Fruit fly (Drosophila melanogaster) whole organism, embryonic: ENCODE measurements around the gene Syt12.

Experiments used
- Bgb ChIP-seq: fragments of 200-800 bp; sonication (Bioruptor generic); IDR thresholded peaks from 2 replicates; pipeline ENCODE4 v1.3.6; 2022; ENCODE audit warnings: missing biosample characterization, missing genetic modification characterization; ENCODE audit not compliant: partially characterized antibody
- CG10147 ChIP-seq: fragments of 200-800 bp; sonication (Bioruptor generic); optimal IDR thresholded peaks from 2 replicates; lab custom pipeline; 2019; ENCODE audit warnings: missing biosample characterization, mild to moderate bottlenecking, missing genetic modification characterization, moderate library complexity
- CG10274 ChIP-seq: fragments of 200-800 bp; sonication (Bioruptor generic); optimal IDR thresholded peaks from 3 replicates; lab custom pipeline; 2017; ENCODE audit warnings: missing biosample characterization, mild to moderate bottlenecking, missing genetic modification characterization
- CG15269 ChIP-seq: fragments of 200-800 bp; sonication (Bioruptor generic); optimal IDR thresholded peaks from 2 replicates; lab custom pipeline; 2018; ENCODE audit warnings: missing biosample characterization, mild to moderate bottlenecking, missing genetic modification characterization, moderate library complexity
- CG1603 ChIP-seq: fragments of 200-800 bp; sonication (Bioruptor generic); optimal IDR thresholded peaks from 2 replicates; lab custom pipeline; 2019; ENCODE audit warnings: missing biosample characterization, mild to moderate bottlenecking, missing genetic modification characterization, moderate library complexity
- CG1647 ChIP-seq: fragments of 200-800 bp; sonication (Bioruptor generic); optimal IDR thresholded peaks from 3 replicates; lab custom pipeline; 2016; ENCODE audit warnings: missing biosample characterization, missing genetic modification characterization
- CG17385 ChIP-seq: fragments of 200-800 bp; sonication (Bioruptor generic); optimal IDR thresholded peaks from 3 replicates; lab custom pipeline; 2018; ENCODE audit warnings: missing biosample characterization, mild to moderate bottlenecking, missing genetic modification characterization
- CG18599 ChIP-seq: fragments of 200-800 bp; sonication (Bioruptor generic); optimal IDR thresholded peaks from 3 replicates; lab custom pipeline; 2017; ENCODE audit warnings: missing biosample characterization, missing genetic modification characterization, mild to moderate bottlenecking, moderate library complexity, missing genetic modification reagents
- CG30403 ChIP-seq: fragments of 200-800 bp; sonication (Bioruptor generic); optimal IDR thresholded peaks from 3 replicates; lab custom pipeline; 2016; ENCODE audit warnings: missing biosample characterization, missing genetic modification characterization
- CG3163 ChIP-seq: fragments of 200-800 bp; sonication (Bioruptor generic); optimal IDR thresholded peaks from 3 replicates; lab custom pipeline; 2016; ENCODE audit warnings: missing biosample characterization, missing genetic modification characterization
- CG32772 ChIP-seq: fragments of 200-800 bp; sonication (Bioruptor generic); IDR thresholded peaks from 2 replicates; pipeline ENCODE4 v1.3.6; 2022; ENCODE audit warnings: missing biosample characterization, missing genetic modification characterization
- CG34224 ChIP-seq: fragments of 200-800 bp; sonication (Bioruptor generic); IDR thresholded peaks from 3 replicates; pipeline ENCODE4 v1.3.6; 2022; ENCODE audit warnings: missing biosample characterization, missing genetic modification characterization; ENCODE audit not compliant: partially characterized antibody
- CG3838 ChIP-seq: fragments of 200-800 bp; sonication (Bioruptor generic); optimal IDR thresholded peaks from 3 replicates; lab custom pipeline; 2016; ENCODE audit warnings: missing biosample characterization, missing genetic modification characterization
- CG4854 ChIP-seq: fragments of 200-800 bp; sonication (Bioruptor generic); optimal IDR thresholded peaks from 2 replicates; lab custom pipeline; 2016; ENCODE audit warnings: missing biosample characterization, missing genetic modification characterization, inconsistent platforms
- CG7271 ChIP-seq: fragments of 200-800 bp; sonication (Bioruptor generic); optimal IDR thresholded peaks from 2 replicates; lab custom pipeline; 2018; ENCODE audit warnings: missing biosample characterization, mild to moderate bottlenecking, missing genetic modification characterization, moderate library complexity
- CG7556 ChIP-seq: fragments of 200-800 bp; sonication (Bioruptor generic); optimal IDR thresholded peaks from 2 replicates; lab custom pipeline; 2017; ENCODE audit warnings: missing biosample characterization, mild to moderate bottlenecking, missing genetic modification characterization
- CG8924 ChIP-seq: fragments of 200-800 bp; optimal IDR thresholded peaks from 3 replicates; lab custom pipeline; 2019; ENCODE audit warnings: missing biosample characterization, mild to moderate bottlenecking, missing genetic modification characterization, moderate library complexity
- CG9215 ChIP-seq: fragments of 200-800 bp; sonication (Bioruptor generic); IDR thresholded peaks from 2 replicates; pipeline ENCODE4 v1.3.6; 2022; ENCODE audit warnings: missing biosample characterization, missing genetic modification characterization
- CG9727 ChIP-seq: fragments of 200-800 bp; sonication (Bioruptor generic); optimal IDR thresholded peaks from 3 replicates; lab custom pipeline; 2017; ENCODE audit warnings: missing biosample characterization, mild to moderate bottlenecking, missing genetic modification characterization
- D ChIP-seq, 2 experiments: fragments of 200-800 bp in 1 of 2; fragments of >200 bp in 1 of 2; sonication (Bioruptor generic) in 1 of 2; optimal IDR thresholded peaks; 2 replicates in 1 of 2; 3 replicates in 1 of 2; lab custom pipeline; 2017; ENCODE audit warnings: mild to moderate bottlenecking in 1 of 2, missing biosample characterization in 1 of 2, missing genetic modification characterization in 1 of 2, missing genetic modification reagents in 1 of 2
- D19B ChIP-seq: fragments of 200-800 bp; sonication (Bioruptor generic); optimal IDR thresholded peaks from 2 replicates; lab custom pipeline; 2017; ENCODE audit warnings: missing biosample characterization, mild to moderate bottlenecking, missing genetic modification characterization
- Med ChIP-seq: fragments of 200-800 bp; sonication (Bioruptor generic); peaks from one replicate; lab custom pipeline; 2016; ENCODE audit warnings: missing biosample characterization, missing genetic modification characterization, mild to moderate bottlenecking, inconsistent platforms, moderate library complexity
- NC2β ChIP-seq: fragments of 200-800 bp; sonication (Bioruptor generic); optimal IDR thresholded peaks from 2 replicates; lab custom pipeline; 2016; ENCODE audit warnings: missing biosample characterization, missing genetic modification characterization
- NfI ChIP-seq: fragments of 200-800 bp; sonication (Bioruptor generic); optimal IDR thresholded peaks from 3 replicates; lab custom pipeline; 2018; ENCODE audit warnings: missing biosample characterization, mild to moderate bottlenecking, missing genetic modification characterization, moderate library complexity
- Spps ChIP-seq: fragments of 200-800 bp; sonication (Bioruptor generic); optimal IDR thresholded peaks from 2 replicates; lab custom pipeline; 2018; ENCODE audit warnings: missing biosample characterization, mild to moderate bottlenecking, missing genetic modification characterization
- Sry-δ ChIP-seq: fragments of 200-800 bp; sonication (Bioruptor generic); optimal IDR thresholded peaks from 2 replicates; lab custom pipeline; 2016; ENCODE audit warnings: missing biosample characterization, missing genetic modification characterization
- Tbp ChIP-seq: fragments of >200 bp; optimal IDR thresholded peaks from 2 replicates; lab custom pipeline; 2018; ENCODE audit warnings: missing biosample characterization, missing genetic modification characterization
- Usf ChIP-seq: fragments of 200-800 bp; sonication (Bioruptor generic); optimal IDR thresholded peaks from 2 replicates; lab custom pipeline; 2017; ENCODE audit warnings: missing genotype, missing biosample characterization, missing genetic modification characterization
- al ChIP-seq: fragments of 200-800 bp; sonication (Bioruptor generic); IDR thresholded peaks from 2 replicates; pipeline ENCODE4 v1.3.6; 2022; ENCODE audit warnings: missing biosample characterization, missing genetic modification characterization
- ase ChIP-seq: fragments of 200-800 bp; sonication (Bioruptor generic); IDR thresholded peaks from 3 replicates; pipeline ENCODE4 v1.3.6; 2022; ENCODE audit warnings: missing biosample characterization, missing genetic modification characterization
- bsh ChIP-seq, 2 experiments: fragments of 200-800 bp; sonication (Bioruptor generic); optimal IDR thresholded peaks; 2 replicates each; lab custom pipeline; 2017 to 2018; ENCODE audit warnings: mild to moderate bottlenecking in 2 of 2, missing biosample characterization in 2 of 2, missing genetic modification characterization in 2 of 2, moderate library complexity in 1 of 2
- crc ChIP-seq: fragments of 200-800 bp; sonication (Bioruptor generic); optimal IDR thresholded peaks from 2 replicates; lab custom pipeline; 2016; ENCODE audit warnings: missing biosample characterization, missing genetic modification characterization
- cwo ChIP-seq: fragments of 200-800 bp; sonication (Bioruptor generic); optimal IDR thresholded peaks from 3 replicates; lab custom pipeline; 2017; ENCODE audit warnings: missing biosample characterization, missing genetic modification characterization, mild to moderate bottlenecking, moderate library complexity, missing genetic modification reagents
- dmrt99B ChIP-seq: fragments of 200-800 bp; sonication (Bioruptor generic); optimal IDR thresholded peaks from 2 replicates; lab custom pipeline; 2018; ENCODE audit warnings: missing biosample characterization, mild to moderate bottlenecking, missing genetic modification characterization, moderate library complexity
- fd102C ChIP-seq: fragments of 200-800 bp; sonication (Bioruptor generic); optimal IDR thresholded peaks from 2 replicates; lab custom pipeline; 2018; ENCODE audit warnings: missing biosample characterization, mild to moderate bottlenecking, missing genetic modification characterization, moderate library complexity
- grau ChIP-seq: fragments of 200-800 bp; optimal IDR thresholded peaks from 3 replicates; lab custom pipeline; 2019; ENCODE audit warnings: missing biosample characterization, mild to moderate bottlenecking, missing genetic modification characterization, moderate library complexity
- gt ChIP-seq: fragments of 200-800 bp; sonication (Bioruptor generic); IDR thresholded peaks from 2 replicates; pipeline ENCODE4 v1.3.6; 2022; ENCODE audit warnings: missing biosample characterization, missing genetic modification characterization
- hth ChIP-seq: fragments of >200 bp; optimal IDR thresholded peaks from 2 replicates; lab custom pipeline; 2017; ENCODE audit warnings: inconsistent platforms
- ind ChIP-seq: fragments of 200-800 bp; sonication (Bioruptor generic); optimal IDR thresholded peaks from 3 replicates; lab custom pipeline; 2016; ENCODE audit warnings: missing biosample characterization, missing genetic modification characterization
- jumu ChIP-seq: fragments of 200-800 bp; sonication (Bioruptor generic); optimal IDR thresholded peaks from 3 replicates; lab custom pipeline; 2016; ENCODE audit warnings: missing biosample characterization, missing genetic modification characterization
- mam ChIP-seq: fragments of 200-800 bp; sonication (Bioruptor generic); optimal IDR thresholded peaks from 3 replicates; lab custom pipeline; 2016; ENCODE audit warnings: missing biosample characterization, missing genetic modification characterization
- nmo ChIP-seq: fragments of 200-800 bp; sonication (Bioruptor generic); optimal IDR thresholded peaks from 2 replicates; lab custom pipeline; 2018; ENCODE audit warnings: missing biosample characterization, mild to moderate bottlenecking, missing genetic modification characterization, moderate library complexity
- phol ChIP-seq: fragments of 200-800 bp; sonication (Bioruptor generic); optimal IDR thresholded peaks from 3 replicates; lab custom pipeline; 2018; ENCODE audit warnings: missing biosample characterization, mild to moderate bottlenecking, missing genetic modification characterization, moderate library complexity
- shn ChIP-seq: fragments of 200-800 bp; sonication (Bioruptor generic); optimal IDR thresholded peaks from 3 replicates; lab custom pipeline; 2016; ENCODE audit warnings: missing biosample characterization, missing genetic modification characterization
- tx ChIP-seq: fragments of 200-800 bp; sonication (Bioruptor generic); optimal IDR thresholded peaks from 2 replicates; lab custom pipeline; 2016; ENCODE audit warnings: missing biosample characterization, missing genetic modification characterization
- zfh2 ChIP-seq: fragments of 200-800 bp; sonication (Bioruptor generic); optimal IDR thresholded peaks from 2 replicates; lab custom pipeline; 2016; ENCODE audit warnings: missing biosample characterization, missing genetic modification characterization

Syt12 gene

dm6 chrX:13331814-13332701 lies 27.0 kb upstream of the Syt12 start (continued):
- TF ChIP-seq phol (peak; percentile 15), NC2β (GFP tag; lab: Kevin White, UChicago) (no peak), ase (GFP tag; lab: Robert Waterston, UW) (no peak), dmrt99B (tag; lab: Kevin White, UChicago) (peak; percentile 48), fd102C (no peak), CG1647 (GFP tag; lab: Kevin White, UChicago) (no peak), CG1603 (tag; lab: Kevin White, UChicago) (peak; percentile 53), CG4854 (GFP tag; lab: Kevin White, UChicago) (no peak), NfI (peak; percentile 21)

dm6 chrX:13332702-13333243 lies 26.3 kb upstream of the Syt12 start:
- peak; percentile 41 for TF ChIP-seq cwo (GFP tag; lab: Kevin White, UChicago)
- TF ChIP-seq CG7556 (GFP tag; lab: Kevin White, UChicago): peak; percentile 20
- peak; percentile 44 for TF ChIP-seq CG18599 (GFP tag; lab: Kevin White, UChicago)
- peak; percentile 3 for TF ChIP-seq CG15269 (tag; lab: Kevin White, UChicago)
- peak; percentile 33 for TF ChIP-seq shn (GFP tag; lab: Kevin White, UChicago)
- peak; percentile 55 for TF ChIP-seq CG9727 (GFP tag; lab: Kevin White, UChicago)
- peak; percentile 77 for TF ChIP-seq zfh2 (GFP tag; lab: Kevin White, UChicago)
- peak; percentile 31 for TF ChIP-seq jumu (GFP tag; lab: Kevin White, UChicago)
- no peak for TF ChIP-seq Tbp (GFP tag; lab: Kevin White, UChicago)
- TF ChIP-seq CG17385 (GFP tag; lab: Kevin White, UChicago): peak; percentile 2
- TF ChIP-seq mam (GFP tag; lab: Kevin White, UChicago): peak; percentile 49
- peak; percentile 14 for TF ChIP-seq CG8924 (tag; lab: Kevin White, UChicago)
- TF ChIP-seq CG10147: peak; percentile 16
- TF ChIP-seq gt: no peak
- TF ChIP-seq hth (lab: Kevin White, UChicago): no peak
- no peak for TF ChIP-seq CG3838 (GFP tag; lab: Kevin White, UChicago)
- TF ChIP-seq bsh (GFP tag; optimal IDR thresholded peaks at IDR 0.05; lab: Kevin White, UChicago): peak in 1 of 2 experiments; percentile 25
- TF ChIP-seq al (GFP tag; lab: Robert Waterston, UW): 0 out of 2 replicates have a peak, but pooled peaks have one; percentile 26
- TF ChIP-seq Med (GFP tag; lab: Kevin White, UChicago): peak; percentile 57
- TF ChIP-seq ind (GFP tag; lab: Kevin White, UChicago): peak; percentile 33
- peak; percentile 43 for TF ChIP-seq CG30403 (GFP tag; lab: Kevin White, UChicago)
- peak; percentile 8 for TF ChIP-seq CG3163 (GFP tag; lab: Kevin White, UChicago)
- TF ChIP-seq crc (GFP tag; lab: Kevin White, UChicago): peak; percentile 12
- peak; percentile 5 for TF ChIP-seq Usf (GFP tag; lab: Kevin White, UChicago)
- TF ChIP-seq Spps (tag; lab: Kevin White, UChicago): no peak
- no peak for TF ChIP-seq CG7271 (tag; lab: Kevin White, UChicago)
- peak; percentile 59 for TF ChIP-seq CG34224 (GFP tag; lab: Robert Waterston, UW)
- peak; percentile 4 for TF ChIP-seq Sry-δ
- peak; percentile 24 for TF ChIP-seq nmo (GFP tag; lab: Kevin White, UChicago)
- peak; percentile 36 for TF ChIP-seq D19B (GFP tag; lab: Kevin White, UChicago)
- TF ChIP-seq CG10274 (GFP tag; lab: Kevin White, UChicago): peak; percentile 5
- no peak for TF ChIP-seq Bgb (GFP tag; lab: Robert Waterston, UW)
- peak; percentile 46 for TF ChIP-seq grau (tag; lab: Kevin White, UChicago)
- TF ChIP-seq D (optimal IDR thresholded peaks at IDR 0.05; lab: Kevin White, UChicago): no peak
- no peak for TF ChIP-seq D (GFP tag; optimal IDR thresholded peaks at IDR 0.05; lab: Kevin White, UChicago)
- TF ChIP-seq tx (GFP tag; lab: Kevin White, UChicago): peak; percentile 27
- no peak for TF ChIP-seq CG32772 (GFP tag; lab: Robert Waterston, UW)
- TF ChIP-seq CG9215 (GFP tag; lab: Robert Waterston, UW): peak; percentile 44; the same call in 1 of the 2 replicates
